Fruit fly (Drosophila melanogaster): ENCODE data around the gene mRpS21.

mRpS21 gene

dm6 chr3R:13364175-13365174, 17.1 kb downstream of the mRpS21 start, which contains the start of gene Dic1 (continued):
- TF ChIP-seq Kr (GFP tag; optimal IDR thresholded peaks at IDR 0.05): peak; percentile 79
- peak; percentile 98 for TF ChIP-seq BtbVII (GFP tag; optimal IDR thresholded peaks at IDR 0.05)
- TF ChIP-seq scrt (GFP tag; optimal IDR thresholded peaks at IDR 0.05): peak; percentile 96
- TF ChIP-seq Side (GFP tag; optimal IDR thresholded peaks at IDR 0.05): peak; percentile 76
- peak; percentile 94 for TF ChIP-seq CG10462 (GFP tag; optimal IDR thresholded peaks at IDR 0.05)
- TF ChIP-seq Sry-β (GFP tag; optimal IDR thresholded peaks at IDR 0.05): peak; percentile 63
- TF ChIP-seq dimm (GFP tag; IDR thresholded peaks at IDR 0.05): peak; percentile 57
- TF ChIP-seq ci (GFP tag; IDR thresholded peaks at IDR 0.05): peak; percentile 86; the same call in 2 of the 3 replicates
- peak; percentile 92 for TF ChIP-seq CG13624 (GFP tag; optimal IDR thresholded peaks at IDR 0.05)
- peak; percentile 78 for TF ChIP-seq CG33213 (GFP tag; optimal IDR thresholded peaks at IDR 0.05)
- peak; percentile 95 for TF ChIP-seq Camta (GFP tag; optimal IDR thresholded peaks at IDR 0.05)
- TF ChIP-seq unc-4 (GFP tag; IDR thresholded peaks at IDR 0.05; ENCODE audit: partially characterized antibody): no peak
- peak; percentile 69 for TF ChIP-seq Ravus (GFP tag; IDR thresholded peaks at IDR 0.05)
- TF ChIP-seq Pdp1 (GFP tag; optimal IDR thresholded peaks at IDR 0.05): peak; percentile 83 to 93
- peak; percentile 99 for TF ChIP-seq nmo (GFP tag; optimal IDR thresholded peaks at IDR 0.05)
- peak; percentile 89 for TF ChIP-seq CG9609 (GFP tag; optimal IDR thresholded peaks at IDR 0.05)
- peak; percentile 77; the same call in 1 of the 3 replicates for TF ChIP-seq CG2199 (GFP tag; IDR thresholded peaks at IDR 0.05)
- peak; percentile 88 for TF ChIP-seq Jarid2 (GFP tag; optimal IDR thresholded peaks at IDR 0.05)
- TF ChIP-seq pfk (GFP tag; optimal IDR thresholded peaks at IDR 0.05): peak; percentile 29
- TF ChIP-seq CG13296 (GFP tag; optimal IDR thresholded peaks at IDR 0.05): peak; percentile 98
- TF ChIP-seq grn (GFP tag; optimal IDR thresholded peaks at IDR 0.05): peak; percentile 3
- peak; percentile 45 for TF ChIP-seq yki (optimal IDR thresholded peaks at IDR 0.05)
- peak; percentile 86 for TF ChIP-seq Oaz (GFP tag; IDR thresholded peaks at IDR 0.05)
- TF ChIP-seq CG12071 (GFP tag; optimal IDR thresholded peaks at IDR 0.05): peak; percentile 89
- TF ChIP-seq tio (GFP tag; optimal IDR thresholded peaks at IDR 0.05): peak; percentile 98
- TF ChIP-seq MESR4 (GFP tag; optimal IDR thresholded peaks at IDR 0.05): peak; percentile 10
- 0 out of 2 replicates have a peak, but pooled peaks have one; percentile 37 for TF ChIP-seq Doc2 (GFP tag; IDR thresholded peaks at IDR 0.05)
- no peak for TF ChIP-seq CG2129 (GFP tag; IDR thresholded peaks at IDR 0.05; ENCODE audit: partially characterized antibody)
- peak; percentile 32 for TF ChIP-seq ERR (GFP tag; optimal IDR thresholded peaks at IDR 0.05)
- peak; percentile 71 for TF ChIP-seq eyg (GFP tag; optimal IDR thresholded peaks at IDR 0.05)
- peak; percentile 94 for TF ChIP-seq row (GFP tag; IDR thresholded peaks at IDR 0.05)
- TF ChIP-seq inv (GFP tag; IDR thresholded peaks at IDR 0.05; ENCODE audit: partially characterized antibody): no peak; the same call in 1 of the 2 replicates
- TF ChIP-seq ase (GFP tag; IDR thresholded peaks at IDR 0.05): peak; percentile 78; the same call in 2 of the 3 replicates
- peak; percentile 89 for TF ChIP-seq CG2202 (tag; optimal IDR thresholded peaks at IDR 0.05)
- peak; percentile 90 for TF ChIP-seq zf30C (GFP tag; optimal IDR thresholded peaks at IDR 0.05)
- peak; percentile 94 for TF ChIP-seq CG1529 (GFP tag; optimal IDR thresholded peaks at IDR 0.05)
- TF ChIP-seq Max (GFP tag; optimal IDR thresholded peaks at IDR 0.05): peak; percentile 95
- peak; percentile 85 for TF ChIP-seq CG6272 (GFP tag; IDR thresholded peaks at IDR 0.05)
- TF ChIP-seq esg (GFP tag; conservative IDR thresholded peaks at IDR 0.05): peak; percentile 91
- peak; percentile 83 for TF ChIP-seq luna (GFP tag; optimal IDR thresholded peaks at IDR 0.05)
- TF ChIP-seq Lhr (GFP tag; optimal IDR thresholded peaks at IDR 0.05): peak; percentile 79
- peak; percentile 98 for TF ChIP-seq dmrt99B (tag; optimal IDR thresholded peaks at IDR 0.05)
- peak; percentile 93 to 95 for TF ChIP-seq dpn (GFP tag; optimal IDR thresholded peaks at IDR 0.05)
- TF ChIP-seq peb (GFP tag; IDR thresholded peaks at IDR 0.05): no peak; the same call in 1 of the 2 replicates
- peak; percentile 87 for TF ChIP-seq CG8281 (tag; optimal IDR thresholded peaks at IDR 0.05)
- peak; percentile 100 for TF ChIP-seq CG12769 (tag; optimal IDR thresholded peaks at IDR 0.05)
- peak; percentile 95 for TF ChIP-seq Atf6 (GFP tag; IDR thresholded peaks at IDR 0.05)
- TF ChIP-seq lab (GFP tag; optimal IDR thresholded peaks at IDR 0.05): peak; percentile 98
